Fruit fly (Drosophila melanogaster) whole organism, prepupa: ENCODE data around the gene CG43390.

Experiments
- Blimp-1 ChIP-seq: fragments of 200-800 bp; sonication (Bioruptor generic); optimal IDR thresholded peaks from 3 replicates; lab custom pipeline; 2017; ENCODE audit warnings: missing biosample characterization, missing genetic modification characterization, mild to moderate bottlenecking, moderate library complexity, missing genetic modification reagents
- CG11294 ChIP-seq: fragments of 200-800 bp; sonication (Bioruptor generic); IDR thresholded peaks from 2 replicates; pipeline ENCODE4 v1.3.6; 2022; ENCODE audit warnings: missing biosample characterization, missing genetic modification characterization
- CG11762 ChIP-seq: fragments of 200-800 bp; sonication (Bioruptor generic); optimal IDR thresholded peaks from 3 replicates; lab custom pipeline; 2016; ENCODE audit warnings: missing biosample characterization, missing genetic modification characterization; ENCODE audit not compliant: insufficient read depth
- CG16779 ChIP-seq: fragments of 200-800 bp; sonication (Bioruptor generic); optimal IDR thresholded peaks from 3 replicates; lab custom pipeline; 2017; ENCODE audit warnings: missing biosample characterization, mild to moderate bottlenecking, missing genetic modification characterization
- CG32006 ChIP-seq: fragments of 200-800 bp; sonication (Bioruptor generic); optimal IDR thresholded peaks from 3 replicates; lab custom pipeline; 2017; ENCODE audit warnings: missing biosample characterization, mild to moderate bottlenecking, missing genetic modification characterization
- CG3919 ChIP-seq: fragments of 200-800 bp; sonication (Bioruptor generic); optimal IDR thresholded peaks from 3 replicates; lab custom pipeline; 2016; ENCODE audit warnings: missing biosample characterization, missing genetic modification characterization
- CG6163 ChIP-seq: fragments of 200-800 bp; sonication (Bioruptor generic); IDR thresholded peaks from 3 replicates; pipeline ENCODE4 v1.3.6; 2022; ENCODE audit warnings: missing biosample characterization, missing genetic modification characterization
- CG6792 ChIP-seq: fragments of 200-800 bp; sonication (Bioruptor generic); optimal IDR thresholded peaks from 3 replicates; lab custom pipeline; 2016; ENCODE audit warnings: missing biosample characterization, missing genetic modification characterization
- CG7368 ChIP-seq: fragments of 200-800 bp; sonication (Bioruptor generic); optimal IDR thresholded peaks from 3 replicates; lab custom pipeline; 2016; ENCODE audit warnings: missing biosample characterization, missing genetic modification characterization
- CG8119 ChIP-seq: fragments of 200-800 bp; sonication (Bioruptor generic); IDR thresholded peaks from 3 replicates; pipeline ENCODE4 v1.3.6; 2022; ENCODE audit warnings: missing biosample characterization, missing genetic modification characterization
- CG8319 ChIP-seq: fragments of 200-800 bp; sonication (Bioruptor generic); optimal IDR thresholded peaks from 3 replicates; lab custom pipeline; 2016; ENCODE audit warnings: missing biosample characterization, missing genetic modification characterization
- CG8632 ChIP-seq: fragments of 200-800 bp; sonication (Bioruptor generic); optimal IDR thresholded peaks from 3 replicates; lab custom pipeline; 2016; ENCODE audit warnings: missing biosample characterization, missing genetic modification characterization
- CG9139 ChIP-seq: fragments of 200-800 bp; sonication (Bioruptor generic); optimal IDR thresholded peaks from 3 replicates; lab custom pipeline; 2017; ENCODE audit warnings: missing biosample characterization, mild to moderate bottlenecking, missing genetic modification characterization
- Eip75B ChIP-seq: fragments of 200-800 bp; sonication (Bioruptor generic); optimal IDR thresholded peaks from 3 replicates; lab custom pipeline; 2016; ENCODE audit warnings: missing biosample characterization, missing genetic modification characterization
- Eip78C ChIP-seq: fragments of 200-800 bp; sonication (Bioruptor generic); peaks from one replicate; lab custom pipeline; 2016; ENCODE audit warnings: missing biosample characterization, missing genetic modification characterization
- Gug ChIP-seq: fragments of 200-800 bp; sonication (Bioruptor generic); IDR thresholded peaks from 2 replicates; pipeline ENCODE4 v1.3.6; 2022; ENCODE audit warnings: missing biosample characterization, missing genetic modification characterization
- Hr39 ChIP-seq: fragments of 200-800 bp; sonication (Bioruptor generic); optimal IDR thresholded peaks from 2 replicates; lab custom pipeline; 2016; ENCODE audit warnings: missing biosample characterization, missing genetic modification characterization
- Hr4 ChIP-seq: fragments of 200-800 bp; sonication (Bioruptor generic); optimal IDR thresholded peaks from 3 replicates; lab custom pipeline; 2016; ENCODE audit warnings: missing biosample characterization, missing genetic modification characterization
- Met ChIP-seq: fragments of 200-800 bp; sonication (Bioruptor generic); optimal IDR thresholded peaks from 3 replicates; lab custom pipeline; 2016; ENCODE audit warnings: missing biosample characterization, missing genetic modification characterization
- Smox ChIP-seq: fragments of 200-800 bp; sonication (Bioruptor generic); optimal IDR thresholded peaks from 3 replicates; lab custom pipeline; 2016; ENCODE audit warnings: missing biosample characterization, missing genetic modification characterization
- Sox102F ChIP-seq: fragments of 200-800 bp; sonication (Bioruptor generic); optimal IDR thresholded peaks from 2 replicates; lab custom pipeline; 2016; ENCODE audit warnings: missing biosample characterization, mild to moderate bottlenecking, missing genetic modification characterization
- Sox14 ChIP-seq: fragments of 200-800 bp; sonication (Bioruptor generic); optimal IDR thresholded peaks from 3 replicates; lab custom pipeline; 2016; ENCODE audit warnings: missing biosample characterization, missing genetic modification characterization
- Sox15 ChIP-seq: fragments of 200-800 bp; sonication (Bioruptor generic); optimal IDR thresholded peaks from 3 replicates; lab custom pipeline; 2016; ENCODE audit warnings: missing biosample characterization, missing genetic modification characterization
- achi ChIP-seq: fragments of 200-800 bp; sonication (Bioruptor generic); optimal IDR thresholded peaks from 3 replicates; lab custom pipeline; 2016; ENCODE audit warnings: missing biosample characterization, missing genetic modification characterization
- acj6 ChIP-seq: fragments of 200-800 bp; sonication (Bioruptor generic); optimal IDR thresholded peaks from 3 replicates; lab custom pipeline; 2016; ENCODE audit warnings: missing biosample characterization, missing genetic modification characterization
- cyc ChIP-seq: fragments of 200-800 bp; sonication (Bioruptor generic); optimal IDR thresholded peaks from 3 replicates; lab custom pipeline; 2016; ENCODE audit warnings: missing biosample characterization, missing genetic modification characterization
- dac ChIP-seq: fragments of 200-800 bp; sonication (Bioruptor generic); optimal IDR thresholded peaks from 2 replicates; lab custom pipeline; 2017; ENCODE audit warnings: missing biosample characterization, mild to moderate bottlenecking, missing genetic modification characterization
- dsx ChIP-seq: fragments of 200-800 bp; optimal IDR thresholded peaks from 3 replicates; lab custom pipeline; 2019; ENCODE audit warnings: missing biosample characterization, mild to moderate bottlenecking, missing genetic modification characterization, moderate library complexity; ENCODE audit not compliant: poor library complexity, severe bottlenecking
- eg ChIP-seq: fragments of 200-800 bp; sonication (Bioruptor generic); IDR thresholded peaks from 3 replicates; pipeline ENCODE4 v1.3.6; 2022; ENCODE audit warnings: missing biosample characterization, missing genetic modification characterization
- esn ChIP-seq: fragments of 200-800 bp; sonication (Bioruptor generic); optimal IDR thresholded peaks from 2 replicates; lab custom pipeline; 2016; ENCODE audit warnings: missing biosample characterization, mild to moderate bottlenecking, missing genetic modification characterization, moderate library complexity
- fd59A ChIP-seq: fragments of 200-800 bp; sonication (Bioruptor generic); optimal IDR thresholded peaks from 2 replicates; lab custom pipeline; 2017; ENCODE audit warnings: missing biosample characterization, mild to moderate bottlenecking, missing genetic modification characterization, missing genetic modification reagents
- fd85E ChIP-seq: fragments of 200-800 bp; sonication (Bioruptor generic); optimal IDR thresholded peaks from 3 replicates; lab custom pipeline; 2016; ENCODE audit warnings: missing biosample characterization, missing genetic modification characterization
- fkh ChIP-seq: fragments of 200-800 bp; sonication (Bioruptor generic); optimal IDR thresholded peaks from 3 replicates; lab custom pipeline; 2017; ENCODE audit warnings: missing biosample characterization, mild to moderate bottlenecking, missing genetic modification characterization, moderate library complexity
- lz ChIP-seq: fragments of 200-800 bp; sonication (Bioruptor generic); optimal IDR thresholded peaks from 3 replicates; lab custom pipeline; 2016; ENCODE audit warnings: missing biosample characterization, missing genetic modification characterization
- net ChIP-seq: fragments of 200-800 bp; sonication (Bioruptor generic); optimal IDR thresholded peaks from 3 replicates; lab custom pipeline; 2016; ENCODE audit warnings: missing biosample characterization, missing genetic modification characterization
- spab ChIP-seq: fragments of 200-800 bp; sonication (Bioruptor generic); optimal IDR thresholded peaks from 2 replicates; lab custom pipeline; 2017; ENCODE audit warnings: missing biosample characterization, mild to moderate bottlenecking, missing genetic modification characterization, missing genetic modification reagents
- svp ChIP-seq: fragments of 200-800 bp; sonication (Bioruptor generic); peaks from one replicate; lab custom pipeline; 2016; ENCODE audit warnings: missing biosample characterization, missing genetic modification characterization

The CG43390 gene

dm6 chr3L:11543681-11544299, 36.0 kb downstream of the CG43390 start (continued):
- TF ChIP-seq fd59A (GFP tag; lab: Kevin White, UChicago) (no peak), Sox102F (GFP tag; lab: Kevin White, UChicago) (peak; percentile 19), dac (no peak), fd85E (GFP tag; lab: Kevin White, UChicago) (no peak), Eip75B (no peak), fkh (no peak), CG8319 (GFP tag; lab: Kevin White, UChicago) (no peak), achi (GFP tag; lab: Kevin White, UChicago) (peak; percentile 22), CG11294 (GFP tag; lab: Robert Waterston, UW) (no peak), eg (GFP tag; lab: Robert Waterston, UW) (no peak), lz (no peak), CG11762 (GFP tag; lab: Kevin White, UChicago) (no peak), CG7368 (GFP tag; lab: Kevin White, UChicago) (no peak), dsx (GFP tag; lab: Kevin White, UChicago) (no peak), Blimp-1 (peak; percentile 68), CG9139 (GFP tag; lab: Kevin White, UChicago) (no peak)

dm6 chr3L:11542948-11543347, 36.8 kb downstream of the CG43390 start:
- TF ChIP-seq esn (no peak), Sox15 (no peak), CG8632 (GFP tag; lab: Kevin White, UChicago) (no peak), fkh (no peak), achi (GFP tag; lab: Kevin White, UChicago) (no peak), fd59A (GFP tag; lab: Kevin White, UChicago) (no peak), CG3919 (GFP tag; lab: Kevin White, UChicago) (no peak), Hr4 (peak; percentile 14), net (GFP tag; lab: Kevin White, UChicago) (no peak), Met (no peak), Sox102F (GFP tag; lab: Kevin White, UChicago) (no peak), CG32006 (GFP tag; lab: Kevin White, UChicago) (peak; percentile 14), svp (no peak), CG8119 (GFP tag; lab: Robert Waterston, UW) (no peak), acj6 (GFP tag; lab: Kevin White, UChicago) (no peak), CG6792 (GFP tag; lab: Kevin White, UChicago) (no peak), Smox (GFP tag; lab: Kevin White, UChicago) (no peak), Eip78C (peak; percentile 10), Sox14 (GFP tag; lab: Kevin White, UChicago) (no peak), cyc (GFP tag; lab: Kevin White, UChicago) (no peak), Hr39 (GFP tag; lab: Kevin White, UChicago) (no peak), CG6163 (GFP tag; lab: Robert Waterston, UW) (no peak), CG8319 (GFP tag; lab: Kevin White, UChicago) (no peak), CG16779 (tag; lab: Kevin White, UChicago) (no peak), spab (no peak), Gug (GFP tag; lab: Robert Waterston, UW) (no peak)
- TF ChIP-seq, all 60 proteins: peak for 3

dm6 chr3L:11542437-11542836, 37.3 kb downstream of the CG43390 start:
- TF ChIP-seq achi (GFP tag; lab: Kevin White, UChicago), result no peak
- TF ChIP-seq CG3919 (GFP tag; lab: Kevin White, UChicago), result peak; percentile 13

dm6 chr3L:11540330-11540702, 39.4 kb downstream of the CG43390 start:
- TF ChIP-seq fkh (peak; percentile 89), CG6163 (GFP tag; lab: Robert Waterston, UW) (no peak)
